Fruit fly (Drosophila melanogaster) whole organism, pupa: Measurements from ENCODE around the gene CG4572.

Source experiments
- CG10348 ChIP-seq: fragments of 200-800 bp; sonication (Bioruptor generic); IDR thresholded peaks from 2 replicates; pipeline ENCODE4 v1.3.6; 2022; ENCODE audit warnings: missing biosample characterization, missing genetic modification characterization
- CG12605 ChIP-seq: fragments of 200-800 bp; sonication (Bioruptor generic); IDR thresholded peaks from 2 replicates; pipeline ENCODE4 v1.3.6; 2022; ENCODE audit warnings: missing biosample characterization, missing genetic modification characterization
- CG13204 ChIP-seq: fragments of 200-800 bp; sonication (Bioruptor generic); optimal IDR thresholded peaks from 2 replicates; lab custom pipeline; 2018; ENCODE audit warnings: missing biosample characterization, mild to moderate bottlenecking, missing genetic modification characterization, moderate library complexity
- CG14655 ChIP-seq: fragments of 200-800 bp; sonication (Bioruptor generic); optimal IDR thresholded peaks from 3 replicates; lab custom pipeline; 2017; ENCODE audit warnings: mild to moderate bottlenecking, missing biosample characterization, missing genetic modification reagents, missing genetic modification characterization
- CG15710 ChIP-seq: fragments of 200-800 bp; sonication (Bioruptor generic); optimal IDR thresholded peaks from 2 replicates; lab custom pipeline; 2018; ENCODE audit warnings: missing biosample characterization, mild to moderate bottlenecking, missing genetic modification characterization, moderate library complexity
- CG17806 ChIP-seq: fragments of 200-800 bp; sonication (Bioruptor generic); optimal IDR thresholded peaks from 2 replicates; lab custom pipeline; 2018; ENCODE audit warnings: missing biosample characterization, mild to moderate bottlenecking, missing genetic modification characterization, moderate library complexity
- CG32121 ChIP-seq: fragments of 200-800 bp; sonication (Bioruptor generic); IDR thresholded peaks from 2 replicates; pipeline ENCODE4 v1.3.6; 2022; ENCODE audit warnings: missing biosample characterization, missing genetic modification characterization
- CG34367 ChIP-seq: fragments of 200-800 bp; sonication (Bioruptor generic); optimal IDR thresholded peaks from 2 replicates; lab custom pipeline; 2018; ENCODE audit warnings: missing biosample characterization, mild to moderate bottlenecking, missing genetic modification characterization
- CG4496 ChIP-seq: fragments of 200-800 bp; sonication (Bioruptor generic); IDR thresholded peaks from 3 replicates; pipeline ENCODE4 v1.3.6; 2022; ENCODE audit warnings: missing biosample characterization, missing genetic modification characterization
- CG8159 ChIP-seq: fragments of 200-800 bp; sonication (Bioruptor generic); optimal IDR thresholded peaks from 3 replicates; lab custom pipeline; 2018; ENCODE audit warnings: missing biosample characterization, mild to moderate bottlenecking, missing genetic modification characterization, moderate library complexity
- CG8301 ChIP-seq: fragments of 200-800 bp; sonication (Bioruptor generic); optimal IDR thresholded peaks from 2 replicates; lab custom pipeline; 2018; ENCODE audit warnings: missing biosample characterization, mild to moderate bottlenecking, missing genetic modification characterization
- CG9948 ChIP-seq: fragments of 200-800 bp; sonication (Bioruptor generic); optimal IDR thresholded peaks from 2 replicates; lab custom pipeline; 2018; ENCODE audit warnings: missing biosample characterization, mild to moderate bottlenecking, missing genetic modification characterization, moderate library complexity
- D1 ChIP-seq: fragments of 200-800 bp; sonication (Bioruptor generic); optimal IDR thresholded peaks from 2 replicates; lab custom pipeline; 2018; ENCODE audit warnings: missing biosample characterization, mild to moderate bottlenecking, missing genetic modification characterization, moderate library complexity
- EcR ChIP-seq: fragments of 200-800 bp; sonication (Bioruptor generic); optimal IDR thresholded peaks from 3 replicates; lab custom pipeline; 2019; ENCODE audit warnings: missing biosample characterization, missing genetic modification characterization, mild to moderate bottlenecking, moderate library complexity, missing genetic modification reagents
- Ets98B ChIP-seq: fragments of 200-800 bp; sonication (Bioruptor generic); IDR thresholded peaks from 2 replicates; pipeline ENCODE4 v1.3.6; 2022; ENCODE audit warnings: missing biosample characterization, missing genetic modification characterization
- Pif1A ChIP-seq: fragments of 200-800 bp; sonication (Bioruptor generic); optimal IDR thresholded peaks from 3 replicates; lab custom pipeline; 2016; ENCODE audit warnings: missing biosample characterization, missing genetic modification characterization
- Pif1B ChIP-seq: fragments of 200-800 bp; sonication (Bioruptor generic); optimal IDR thresholded peaks from 3 replicates; lab custom pipeline; 2016; ENCODE audit warnings: missing biosample characterization, missing genetic modification characterization
- Snoo ChIP-seq: fragments of 200-800 bp; sonication (Bioruptor generic); optimal IDR thresholded peaks from 3 replicates; lab custom pipeline; 2017; ENCODE audit warnings: missing biosample characterization, mild to moderate bottlenecking, missing genetic modification characterization, inconsistent platforms
- fd96Ca ChIP-seq: fragments of 200-800 bp; sonication (Bioruptor generic); IDR thresholded peaks from 3 replicates; pipeline ENCODE4 v1.3.6; 2022; ENCODE audit warnings: missing biosample characterization, missing genetic modification characterization
- gl ChIP-seq: fragments of 200-800 bp; sonication (Bioruptor generic); optimal IDR thresholded peaks from 2 replicates; lab custom pipeline; 2018; ENCODE audit warnings: missing biosample characterization, mild to moderate bottlenecking, missing genetic modification characterization
- rn ChIP-seq: fragments of 200-800 bp; sonication (Bioruptor generic); IDR thresholded peaks from 2 replicates; pipeline ENCODE4 v1.3.6; 2022; ENCODE audit warnings: missing biosample characterization, missing genetic modification characterization

Gene CG4572

DNA sequence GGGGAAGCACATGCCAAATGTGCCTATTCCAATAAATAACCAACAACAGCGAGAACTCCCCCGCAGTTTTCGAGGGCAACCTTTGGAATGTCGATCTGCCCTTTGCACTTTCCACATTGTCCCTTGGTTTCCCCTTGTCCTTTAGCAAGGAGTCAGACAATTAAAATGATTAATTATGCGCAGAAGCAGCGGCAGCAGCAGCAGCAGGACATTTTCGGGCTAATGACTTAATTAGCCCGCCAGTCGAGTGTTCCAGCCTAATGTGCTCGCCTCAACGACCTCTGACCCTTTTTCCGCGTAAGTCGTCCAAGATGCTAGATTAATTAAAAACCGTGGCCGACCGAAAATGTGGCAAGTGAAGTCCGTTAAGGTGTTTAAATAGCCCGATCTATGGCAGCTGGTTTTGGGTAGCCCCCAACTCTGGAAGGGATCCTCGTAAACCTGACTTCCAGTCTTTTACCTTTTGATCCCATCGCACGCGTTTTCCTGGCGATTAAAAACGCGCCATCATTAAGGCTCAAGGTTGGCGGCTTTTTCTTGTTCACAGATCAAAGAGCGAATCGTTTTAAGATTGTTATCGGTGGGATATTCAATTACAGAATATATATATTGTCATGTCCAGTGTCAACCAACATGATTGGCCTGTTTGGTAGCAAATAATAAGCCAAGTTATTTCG lies 25.1 kb downstream of the CG4572 start:
- no peak for TF ChIP-seq CG10348 (GFP tag; lab: Robert Waterston, UW)
- no peak for TF ChIP-seq gl (tag; lab: Kevin White, UChicago)
- no peak for TF ChIP-seq CG14655
- TF ChIP-seq CG15710, result no peak
- no peak for TF ChIP-seq CG34367 (tag; lab: Kevin White, UChicago)
- no peak for TF ChIP-seq CG32121 (GFP tag; lab: Robert Waterston, UW)
- TF ChIP-seq CG8301, result no peak
- no peak for TF ChIP-seq CG4496
- no peak for TF ChIP-seq Pif1A (GFP tag; lab: Kevin White, UChicago)
- no peak for TF ChIP-seq fd96Ca
- no peak for TF ChIP-seq CG8159 (tag; lab: Kevin White, UChicago)
- no peak for TF ChIP-seq Ets98B (GFP tag; lab: Robert Waterston, UW)
- TF ChIP-seq CG9948 (tag; lab: Kevin White, UChicago), result no peak
- TF ChIP-seq rn (GFP tag; lab: Robert Waterston, UW), result no peak
- no peak for TF ChIP-seq EcR (GFP tag; lab: Kevin White, UChicago)
- TF ChIP-seq CG17806 (tag; lab: Kevin White, UChicago), result no peak
- no peak for TF ChIP-seq D1 (tag; lab: Kevin White, UChicago)
- no peak for TF ChIP-seq CG12605 (GFP tag; lab: Robert Waterston, UW)
- TF ChIP-seq Pif1B (GFP tag; lab: Kevin White, UChicago), result no peak

DNA sequence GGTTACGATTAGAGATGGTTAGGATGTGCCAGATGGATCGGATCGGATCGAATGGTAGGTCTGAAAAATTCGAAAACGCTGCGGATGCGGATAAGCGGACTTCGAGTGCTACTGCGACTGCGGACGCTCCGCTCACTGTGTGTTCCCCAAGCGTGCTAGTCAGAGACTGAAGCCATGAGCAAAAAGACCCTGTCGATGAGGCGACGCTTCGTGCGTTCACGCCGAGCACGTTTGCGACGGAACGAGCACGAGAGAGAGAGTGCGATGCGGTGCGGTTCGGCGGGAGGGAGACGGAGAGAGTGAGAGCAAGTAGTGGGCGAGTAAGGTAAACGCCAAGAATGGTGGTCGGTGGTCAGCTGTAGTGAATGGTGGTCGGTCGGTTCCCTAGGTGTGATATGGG lies 27.5 kb downstream of the CG4572 start, which contains the start of gene bnl:
Gene bnl (minus strand): TSS at position 131 of the 400 bp plus-strand sequence.
- no peak for TF ChIP-seq D1 (tag; lab: Kevin White, UChicago)
- TF ChIP-seq CG14655, result peak; percentile 36
- no peak for TF ChIP-seq CG15710
- TF ChIP-seq CG32121 (GFP tag; lab: Robert Waterston, UW), result peak; percentile 75
- peak; percentile 18 for TF ChIP-seq CG34367 (tag; lab: Kevin White, UChicago)
- TF ChIP-seq CG8159 (tag; lab: Kevin White, UChicago), result no peak
- peak; percentile 56 for TF ChIP-seq Pif1A (GFP tag; lab: Kevin White, UChicago)
- no peak for TF ChIP-seq CG10348 (GFP tag; lab: Robert Waterston, UW)
- TF ChIP-seq Snoo, result peak; percentile 13
- peak; percentile 84 for TF ChIP-seq CG4496
- no peak for TF ChIP-seq CG13204 (GFP tag; lab: Kevin White, UChicago)
- TF ChIP-seq CG12605 (GFP tag; lab: Robert Waterston, UW), result peak; percentile 80
- peak; percentile 28 for TF ChIP-seq CG8301
- TF ChIP-seq CG9948 (tag; lab: Kevin White, UChicago), result no peak
- TF ChIP-seq Pif1B (GFP tag; lab: Kevin White, UChicago), result peak; percentile 67
- no peak for TF ChIP-seq CG17806 (tag; lab: Kevin White, UChicago)
- TF ChIP-seq Ets98B (GFP tag; lab: Robert Waterston, UW), result peak; percentile 75
- TF ChIP-seq, all 21 proteins: peak for 10

DNA sequence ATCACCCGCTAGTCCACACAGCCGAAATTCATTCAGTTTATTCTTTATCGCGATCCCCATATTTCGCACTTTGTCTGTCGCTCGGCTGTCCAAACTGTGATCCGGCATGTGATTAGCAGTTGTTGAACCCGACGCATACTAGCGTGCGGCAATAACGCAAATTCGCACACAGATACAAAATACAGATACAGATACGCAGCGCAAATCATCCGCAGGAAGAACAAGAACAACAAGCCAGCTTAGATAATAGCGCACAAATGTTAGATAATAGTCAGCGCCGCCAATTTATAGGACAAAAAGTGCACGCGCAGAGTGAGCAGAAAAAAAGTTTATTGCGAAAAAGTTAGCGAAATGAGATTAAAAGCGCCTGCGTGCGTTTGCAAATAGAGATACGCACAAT lies 29.2 kb downstream of the CG4572 start:
- no peak for TF ChIP-seq CG12605 (GFP tag; lab: Robert Waterston, UW)
- TF ChIP-seq CG14655, result no peak
- no peak for TF ChIP-seq EcR (GFP tag; lab: Kevin White, UChicago)
- TF ChIP-seq CG17806 (tag; lab: Kevin White, UChicago), result no peak
- no peak for TF ChIP-seq CG13204 (GFP tag; lab: Kevin White, UChicago)
- TF ChIP-seq CG9948 (tag; lab: Kevin White, UChicago), result no peak
- TF ChIP-seq Snoo, result no peak
- no peak for TF ChIP-seq Pif1B (GFP tag; lab: Kevin White, UChicago)
- no peak for TF ChIP-seq Pif1A (GFP tag; lab: Kevin White, UChicago)
- TF ChIP-seq CG8159 (tag; lab: Kevin White, UChicago), result no peak
- TF ChIP-seq Ets98B (GFP tag; lab: Robert Waterston, UW), result no peak
- no peak for TF ChIP-seq CG4496
- TF ChIP-seq gl (tag; lab: Kevin White, UChicago), result no peak
- no peak for TF ChIP-seq CG10348 (GFP tag; lab: Robert Waterston, UW)
- TF ChIP-seq CG15710, result no peak
- no peak for TF ChIP-seq CG32121 (GFP tag; lab: Robert Waterston, UW)
- TF ChIP-seq, all 21 proteins: peak for 0

DNA sequence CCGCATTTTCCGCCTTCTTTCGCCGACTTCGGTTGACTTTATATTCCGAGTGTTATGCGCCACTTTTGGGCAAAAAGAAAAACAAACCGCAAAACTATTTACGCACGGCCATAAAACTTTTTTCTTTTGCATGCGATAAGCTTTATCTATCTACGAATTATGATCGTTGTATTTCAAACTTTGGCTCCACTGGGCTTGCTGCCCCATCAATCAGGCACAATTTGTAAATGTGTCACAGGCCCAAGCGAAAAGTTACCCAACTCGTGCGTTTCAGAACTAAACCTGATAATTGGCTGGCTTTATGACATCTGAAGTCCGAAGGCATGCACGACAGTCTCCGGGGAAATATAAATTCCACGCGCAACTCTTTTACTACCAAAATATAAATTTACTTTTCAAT lies 30.2 kb downstream of the CG4572 start:
- TF ChIP-seq gl (tag; lab: Kevin White, UChicago) (no peak), D1 (tag; lab: Kevin White, UChicago) (no peak), CG34367 (tag; lab: Kevin White, UChicago) (no peak), CG10348 (GFP tag; lab: Robert Waterston, UW) (no peak), CG32121 (GFP tag; lab: Robert Waterston, UW) (no peak), Pif1B (GFP tag; lab: Kevin White, UChicago) (no peak), CG15710 (no peak), CG9948 (tag; lab: Kevin White, UChicago) (no peak), fd96Ca (no peak), CG8301 (no peak), CG8159 (tag; lab: Kevin White, UChicago) (no peak), CG13204 (GFP tag; lab: Kevin White, UChicago) (no peak)

DNA sequence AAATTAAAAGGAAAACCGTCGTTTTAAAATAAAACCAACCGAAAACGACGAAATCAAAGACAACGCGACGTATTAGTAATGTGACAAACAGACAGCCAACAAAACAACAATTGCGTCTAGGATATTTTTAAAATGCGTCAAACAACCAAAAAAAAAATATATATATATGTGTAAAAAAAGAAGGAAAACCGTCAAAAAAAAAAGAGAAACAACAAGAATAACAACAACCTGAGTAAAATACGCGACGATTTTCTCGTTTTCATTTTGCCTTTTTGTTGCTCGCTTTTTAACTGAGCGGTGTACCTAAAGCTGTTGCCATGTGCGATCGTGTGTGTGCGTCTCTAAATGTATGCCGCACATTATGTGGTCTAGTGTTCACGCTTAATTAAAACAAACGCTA lies 30.6 kb downstream of the CG4572 start:
- TF ChIP-seq Ets98B (GFP tag; lab: Robert Waterston, UW), result peak; percentile 65; the same call in 1 of the 2 replicates
- TF ChIP-seq gl (tag; lab: Kevin White, UChicago), result no peak
- no peak for TF ChIP-seq CG8301
- TF ChIP-seq CG15710, result no peak
- no peak for TF ChIP-seq CG10348 (GFP tag; lab: Robert Waterston, UW)
- TF ChIP-seq CG34367 (tag; lab: Kevin White, UChicago), result no peak
- TF ChIP-seq CG12605 (GFP tag; lab: Robert Waterston, UW), result peak; percentile 42; the same call in 1 of the 2 replicates
- TF ChIP-seq EcR (GFP tag; lab: Kevin White, UChicago), result no peak
- peak; percentile 45; the same call in 1 of the 3 replicates for TF ChIP-seq fd96Ca
- TF ChIP-seq Snoo, result no peak
- no peak for TF ChIP-seq Pif1B (GFP tag; lab: Kevin White, UChicago)
- no peak for TF ChIP-seq CG17806 (tag; lab: Kevin White, UChicago)
- no peak for TF ChIP-seq rn (GFP tag; lab: Robert Waterston, UW)
- no peak for TF ChIP-seq Pif1A (GFP tag; lab: Kevin White, UChicago)
- peak; percentile 79 for TF ChIP-seq CG4496
- no peak for TF ChIP-seq D1 (tag; lab: Kevin White, UChicago)
- no peak for TF ChIP-seq CG13204 (GFP tag; lab: Kevin White, UChicago)
- no peak for TF ChIP-seq CG9948 (tag; lab: Kevin White, UChicago)
- TF ChIP-seq CG32121 (GFP tag; lab: Robert Waterston, UW), result peak; percentile 85
- no peak for TF ChIP-seq CG8159 (tag; lab: Kevin White, UChicago)
- TF ChIP-seq CG14655, result peak; percentile 34
